Worm (Caenorhabditis elegans) whole organism, mixed stage, embryonic: ENCODE results near the gene rbc-1.

Experiments
- M03D4.4 ChIP-seq: sonication (generic microtip); optimal IDR thresholded peaks from 2 replicates; lab custom pipeline; 2017; ENCODE audit warnings: mild to moderate bottlenecking, missing genetic modification characterization, missing compliant biosample characterization
- bed-3 ChIP-seq: fragments of 200-800 bp; sonication (Bioruptor generic); optimal IDR thresholded peaks from 3 replicates; lab custom pipeline; 2018; ENCODE audit warnings: mild to moderate bottlenecking, missing genetic modification characterization, moderate library complexity, missing compliant biosample characterization
- blmp-1 ChIP-seq: fragments of 150-350 bp; optimal IDR thresholded peaks from 2 replicates; lab custom pipeline; 2014; ENCODE audit warnings: missing biosample characterization, missing genetic modification characterization
- ceh-43 ChIP-seq: fragments of 200-800 bp; sonication (Bioruptor generic); optimal IDR thresholded peaks from 2 replicates; lab custom pipeline; 2018; ENCODE audit warnings: mild to moderate bottlenecking, missing genetic modification characterization, moderate library complexity, missing compliant biosample characterization
- ceh-83 ChIP-seq: fragments of 200-800 bp; sonication (Bioruptor generic); optimal IDR thresholded peaks from 2 replicates; lab custom pipeline; 2018; ENCODE audit warnings: mild to moderate bottlenecking, missing genetic modification characterization, missing compliant biosample characterization
- cnd-1 ChIP-seq: fragments of 200-800 bp; sonication (Bioruptor generic); optimal IDR thresholded peaks from 2 replicates; lab custom pipeline; 2018; ENCODE audit warnings: mild to moderate bottlenecking, missing genetic modification characterization, missing compliant biosample characterization
- drap-1 ChIP-seq: fragments of 200-800 bp; sonication (Bioruptor generic); optimal IDR thresholded peaks from 3 replicates; lab custom pipeline; 2018; ENCODE audit warnings: mild to moderate bottlenecking, missing genetic modification characterization, missing compliant biosample characterization
- elt-1 ChIP-seq: sonication (generic microtip); optimal IDR thresholded peaks from 2 replicates; lab custom pipeline; 2017; ENCODE audit warnings: missing genetic modification characterization, mild to moderate bottlenecking, missing compliant biosample characterization, antibody characterized with exemption, moderate library complexity, borderline replicate concordance; ENCODE audit not compliant: insufficient read depth
- elt-3 ChIP-seq: fragments of 150-350 bp; optimal IDR thresholded peaks from 2 replicates; lab custom pipeline; 2014; ENCODE audit warnings: missing biosample characterization, missing genetic modification characterization
- flh-1 ChIP-seq: fragments of 200-800 bp; sonication (Bioruptor generic); optimal IDR thresholded peaks from 2 replicates; lab custom pipeline; 2018; ENCODE audit warnings: mild to moderate bottlenecking, missing genetic modification characterization, moderate library complexity, missing compliant biosample characterization
- ham-2 ChIP-seq: fragments of 200-800 bp; sonication (Bioruptor generic); optimal IDR thresholded peaks from 2 replicates; lab custom pipeline; 2018; ENCODE audit warnings: mild to moderate bottlenecking, missing genetic modification characterization, missing compliant biosample characterization
- hlh-1 ChIP-seq: fragments of 150-350 bp; optimal IDR thresholded peaks from 2 replicates; lab custom pipeline; 2014; ENCODE audit warnings: missing biosample characterization, missing genetic modification reagents, missing genetic modification characterization
- lin-13 ChIP-seq: fragments of 150-350 bp; optimal IDR thresholded peaks from 2 replicates; lab custom pipeline; 2014; ENCODE audit warnings: missing biosample characterization, missing genetic modification characterization
- lin-32 ChIP-seq: fragments of 200-800 bp; sonication (Bioruptor generic); optimal IDR thresholded peaks from 2 replicates; lab custom pipeline; 2018; ENCODE audit warnings: mild to moderate bottlenecking, missing genetic modification characterization, missing compliant biosample characterization
- lsy-2 ChIP-seq: fragments of 150-350 bp; optimal IDR thresholded peaks from 2 replicates; lab custom pipeline; 2014; ENCODE audit warnings: missing biosample characterization, missing genetic modification characterization
- mab-5 ChIP-seq: fragments of 150-350 bp; optimal IDR thresholded peaks from 2 replicates; lab custom pipeline; 2014; ENCODE audit warnings: missing biosample characterization, missing genetic modification characterization
- mep-1 ChIP-seq: fragments of 150-350 bp; optimal IDR thresholded peaks from 2 replicates; lab custom pipeline; 2017; ENCODE audit warnings: missing biosample characterization, missing genetic modification reagents, missing genetic modification characterization, inconsistent platforms
- mls-2 ChIP-seq: sonication (generic microtip); optimal IDR thresholded peaks from 2 replicates; lab custom pipeline; 2016; ENCODE audit warnings: mild to moderate bottlenecking, missing genetic modification characterization, moderate library complexity, missing compliant biosample characterization
- nhr-12 ChIP-seq: fragments of 150-350 bp; optimal IDR thresholded peaks from 2 replicates; lab custom pipeline; 2014; ENCODE audit warnings: missing biosample characterization, missing genetic modification characterization
- nhr-237 ChIP-seq: fragments of 150-350 bp; optimal IDR thresholded peaks from 2 replicates; lab custom pipeline; 2014; ENCODE audit warnings: missing biosample characterization, missing genetic modification characterization
- nhr-28 ChIP-seq: fragments of 150-350 bp; optimal IDR thresholded peaks from 2 replicates; lab custom pipeline; 2014; ENCODE audit warnings: missing biosample characterization, missing genetic modification characterization
- nhr-76 ChIP-seq: sonication (generic microtip); optimal IDR thresholded peaks from 2 replicates; lab custom pipeline; 2017; ENCODE audit warnings: missing biosample characterization, missing genetic modification characterization
- pha-4 ChIP-seq: fragments of 150-350 bp; optimal IDR thresholded peaks from 2 replicates; lab custom pipeline; 2018; ENCODE audit warnings: missing biosample characterization, missing genetic modification reagents, missing genetic modification characterization
- sem-2 ChIP-seq: fragments of 200-800 bp; sonication (Bioruptor generic); optimal IDR thresholded peaks from 2 replicates; lab custom pipeline; 2018; ENCODE audit warnings: mild to moderate bottlenecking, missing genetic modification characterization, missing compliant biosample characterization
- snpc-4 ChIP-seq: fragments of 150-350 bp; optimal IDR thresholded peaks from 2 replicates; lab custom pipeline; 2014; ENCODE audit warnings: missing biosample characterization, missing genetic modification characterization
- sptf-1 ChIP-seq: sonication (generic microtip); optimal IDR thresholded peaks from 2 replicates; lab custom pipeline; 2017; ENCODE audit warnings: mild to moderate bottlenecking, missing genetic modification characterization, moderate library complexity, missing compliant biosample characterization
- tbx-8 ChIP-seq: fragments of 200-800 bp; sonication (Bioruptor generic); optimal IDR thresholded peaks from 2 replicates; lab custom pipeline; 2018; ENCODE audit warnings: mild to moderate bottlenecking, missing genetic modification characterization, moderate library complexity, missing compliant biosample characterization
- unc-120 ChIP-seq: sonication (generic microtip); optimal IDR thresholded peaks from 2 replicates; lab custom pipeline; 2017; ENCODE audit warnings: missing genetic modification characterization, missing compliant biosample characterization; ENCODE audit not compliant: poor library complexity, severe bottlenecking
- unc-39 ChIP-seq: fragments of 150-350 bp; optimal IDR thresholded peaks from 2 replicates; lab custom pipeline; 2014; ENCODE audit warnings: missing biosample characterization, missing genetic modification characterization
- unc-62 ChIP-seq: fragments of 150-350 bp; optimal IDR thresholded peaks from 2 replicates; lab custom pipeline; 2014; ENCODE audit warnings: missing biosample characterization, missing genetic modification reagents, missing genetic modification characterization
- zip-8 ChIP-seq: fragments of 150-350 bp; optimal IDR thresholded peaks from 2 replicates; lab custom pipeline; 2014; ENCODE audit warnings: missing biosample characterization, missing genetic modification characterization

The rbc-1 gene

DNA sequence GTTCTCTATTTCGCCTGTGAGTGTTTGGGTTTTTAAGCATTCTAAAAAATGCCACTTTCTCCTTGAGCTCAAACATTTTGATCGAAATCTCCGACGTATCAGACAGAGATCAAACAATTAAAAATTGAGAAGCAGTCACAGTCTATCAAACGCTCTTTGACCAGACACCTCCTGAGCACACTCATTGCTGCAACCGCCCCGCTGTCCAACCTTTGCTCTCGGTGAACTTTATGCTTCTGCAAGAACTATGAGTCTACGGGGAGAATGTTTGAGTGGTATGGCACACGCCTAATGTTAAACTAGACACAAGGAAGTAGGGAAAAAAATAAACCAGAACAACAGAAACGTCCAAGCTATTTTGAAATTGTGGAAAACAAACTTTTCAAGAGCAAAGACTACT, 45.9 kb upstream of the rbc-1 start:
- no peak for TF ChIP-seq bed-3 (GFP tag; lab: Kevin White, UChicago)
- TF ChIP-seq M03D4.4 (tag; lab: Kevin White, UChicago) = no peak
- no peak for TF ChIP-seq lin-32
- no peak for TF ChIP-seq ceh-43 (GFP tag; lab: Kevin White, UChicago)
- TF ChIP-seq elt-1 (tag; lab: Kevin White, UChicago) = no peak
- TF ChIP-seq lin-13 (tag; lab: Kevin White, UChicago) = no peak
- TF ChIP-seq zip-8 (tag; lab: Kevin White, UChicago) = no peak
- no peak for TF ChIP-seq nhr-12
- TF ChIP-seq mls-2 (tag; lab: Kevin White, UChicago) = no peak
- TF ChIP-seq pha-4 (tag; lab: Kevin White, UChicago) = no peak
- no peak for TF ChIP-seq snpc-4 (tag; lab: Kevin White, UChicago)
- no peak for TF ChIP-seq mab-5
- no peak for TF ChIP-seq nhr-237 (tag; lab: Kevin White, UChicago)

DNA sequence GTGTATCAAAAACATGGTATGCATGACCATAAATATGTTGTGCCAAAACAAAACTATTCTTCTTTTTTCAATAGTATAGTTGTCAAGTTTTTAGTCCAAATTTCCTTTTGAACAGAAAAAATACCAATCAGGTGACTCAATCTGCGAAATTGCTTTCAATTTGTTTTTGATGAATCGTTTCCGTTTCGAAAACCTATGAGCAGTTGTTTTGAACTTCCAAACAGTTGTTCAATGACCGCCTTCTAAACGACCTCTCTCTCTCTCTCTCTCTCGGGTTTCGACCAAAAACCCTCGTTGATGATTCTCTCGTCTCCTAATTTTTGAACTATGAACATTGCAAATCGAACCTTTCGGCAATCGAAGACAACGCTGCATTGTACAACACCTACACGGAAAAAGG, 45.1 kb upstream of the rbc-1 start:
- TF ChIP-seq unc-120 (tag; lab: Kevin White, UChicago) = peak; percentile 24
- peak; percentile 95 for TF ChIP-seq hlh-1
- peak; percentile 45 for TF ChIP-seq unc-62 (GFP tag; lab: Kevin White, UChicago)
- no peak for TF ChIP-seq sptf-1
- TF ChIP-seq nhr-76 (tag; lab: Kevin White, UChicago) = no peak

DNA sequence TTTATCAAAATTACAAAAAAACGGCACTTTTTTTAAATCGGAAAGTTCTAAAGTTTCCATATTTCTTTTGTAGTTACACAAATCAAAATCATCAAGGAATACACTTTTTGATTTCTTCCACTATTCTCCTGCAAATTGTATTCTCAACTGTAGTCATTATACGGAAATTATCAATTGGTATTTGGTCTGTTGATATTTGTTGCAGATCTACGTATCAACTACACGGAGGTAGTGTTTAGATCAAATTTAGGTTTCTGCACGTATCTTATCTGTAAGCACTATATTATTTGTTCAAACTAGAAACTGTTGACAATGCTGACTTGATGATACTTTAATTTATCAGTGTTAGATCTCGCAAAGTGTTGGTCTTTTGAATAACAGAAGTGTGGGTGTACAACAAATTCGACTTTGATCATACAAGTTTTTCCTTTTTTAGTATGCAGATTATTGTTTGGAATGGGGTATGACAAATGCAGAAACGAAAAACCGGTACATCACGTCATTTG, 42.9 kb upstream of the rbc-1 start:
- TF ChIP-seq cnd-1 (tag; lab: Kevin White, UChicago) = no peak
- TF ChIP-seq lin-32 = no peak
- TF ChIP-seq sem-2 = no peak
- no peak for TF ChIP-seq elt-1 (tag; lab: Kevin White, UChicago)
- TF ChIP-seq bed-3 (GFP tag; lab: Kevin White, UChicago) = no peak
- no peak for TF ChIP-seq M03D4.4 (tag; lab: Kevin White, UChicago)
- TF ChIP-seq tbx-8 (GFP tag; lab: Kevin White, UChicago) = no peak
- TF ChIP-seq ceh-43 (GFP tag; lab: Kevin White, UChicago) = no peak
- TF ChIP-seq unc-39 (tag; lab: Kevin White, UChicago) = no peak
- TF ChIP-seq zip-8 (tag; lab: Kevin White, UChicago) = no peak
- no peak for TF ChIP-seq mls-2 (tag; lab: Kevin White, UChicago)
- no peak for TF ChIP-seq flh-1 (GFP tag; lab: Kevin White, UChicago)
- no peak for TF ChIP-seq nhr-12
- TF ChIP-seq drap-1 (GFP tag; lab: Kevin White, UChicago) = no peak
- no peak for TF ChIP-seq unc-62 (GFP tag; lab: Kevin White, UChicago)
- TF ChIP-seq hlh-1 = no peak
- no peak for TF ChIP-seq mep-1 (tag; lab: Kevin White, UChicago)
- no peak for TF ChIP-seq lin-13 (tag; lab: Kevin White, UChicago)
- TF ChIP-seq blmp-1 (tag; lab: Kevin White, UChicago) = no peak

DNA sequence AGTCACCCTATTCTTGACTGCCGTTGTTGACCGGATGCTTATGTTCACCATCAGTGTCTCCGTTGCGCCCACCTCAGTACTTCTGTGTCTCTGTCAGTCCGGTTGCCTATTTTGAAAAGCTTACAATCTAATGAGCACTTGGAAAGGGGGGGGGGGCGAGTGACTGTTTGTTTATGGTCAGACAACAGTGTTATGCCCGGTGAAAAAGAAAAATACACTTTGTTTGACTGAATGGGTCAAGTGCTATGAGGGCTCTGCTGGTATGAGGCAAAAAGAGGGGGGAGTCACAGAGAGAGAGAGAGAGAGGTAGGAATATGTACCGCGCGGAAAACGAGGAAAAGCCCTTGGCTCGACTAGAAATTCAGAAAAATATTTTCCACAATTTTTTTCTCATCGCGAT, 39.9 kb upstream of the rbc-1 start:
- TF ChIP-seq nhr-237 (tag; lab: Kevin White, UChicago) (peak; percentile 13), mls-2 (tag; lab: Kevin White, UChicago) (no peak), elt-3 (tag; lab: Kevin White, UChicago) (no peak), sptf-1 (peak; percentile 56), unc-62 (GFP tag; lab: Kevin White, UChicago) (no peak), flh-1 (GFP tag; lab: Kevin White, UChicago) (no peak), snpc-4 (tag; lab: Kevin White, UChicago) (no peak), unc-120 (tag; lab: Kevin White, UChicago) (no peak), cnd-1 (tag; lab: Kevin White, UChicago) (peak; percentile 13), mab-5 (no peak), lin-13 (tag; lab: Kevin White, UChicago) (no peak)
- TF ChIP-seq, all 35 proteins: peak for 3

DNA sequence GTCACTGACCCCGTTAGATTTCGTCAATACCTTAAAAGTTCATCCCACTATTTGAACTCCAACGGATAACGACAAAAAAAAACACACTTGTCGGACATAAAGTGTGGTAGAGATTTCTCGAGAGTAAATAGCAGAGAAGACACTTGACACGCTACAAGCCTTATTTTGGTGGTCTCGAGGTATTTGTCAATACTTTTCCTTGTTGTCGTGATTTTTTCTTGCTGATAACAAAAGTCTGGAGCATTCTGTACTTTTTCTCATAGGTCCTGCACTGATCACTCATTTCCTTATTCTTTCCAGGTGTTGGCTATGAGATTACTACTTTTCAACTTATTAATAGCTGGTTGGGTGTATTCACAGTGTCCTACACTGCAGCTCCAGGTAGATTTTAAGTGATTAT, 38.8 kb upstream of the rbc-1 start, which contains the start of gene lron-1:
TSS of gene lron-1 (plus strand) at position 301 of the 400 bp plus-strand sequence.
- no peak for TF ChIP-seq unc-120 (tag; lab: Kevin White, UChicago)
- no peak for TF ChIP-seq blmp-1 (tag; lab: Kevin White, UChicago)
- no peak for TF ChIP-seq lin-13 (tag; lab: Kevin White, UChicago)
- TF ChIP-seq tbx-8 (GFP tag; lab: Kevin White, UChicago) = no peak
- no peak for TF ChIP-seq flh-1 (GFP tag; lab: Kevin White, UChicago)
- TF ChIP-seq ham-2 (GFP tag; lab: Kevin White, UChicago) = no peak
- no peak for TF ChIP-seq mab-5
- TF ChIP-seq unc-62 (GFP tag; lab: Kevin White, UChicago) = no peak
- no peak for TF ChIP-seq ceh-83 (GFP tag; lab: Kevin White, UChicago)
- TF ChIP-seq nhr-12 = no peak
- TF ChIP-seq snpc-4 (tag; lab: Kevin White, UChicago) = no peak
- no peak for TF ChIP-seq mls-2 (tag; lab: Kevin White, UChicago)
- TF ChIP-seq mep-1 (tag; lab: Kevin White, UChicago) = no peak
- no peak for TF ChIP-seq unc-39 (tag; lab: Kevin White, UChicago)
- TF ChIP-seq bed-3 (GFP tag; lab: Kevin White, UChicago) = no peak
- TF ChIP-seq elt-1 (tag; lab: Kevin White, UChicago) = no peak
- no peak for TF ChIP-seq drap-1 (GFP tag; lab: Kevin White, UChicago)
- no peak for TF ChIP-seq nhr-28 (tag; lab: Kevin White, UChicago)
- TF ChIP-seq lsy-2 (tag; lab: Kevin White, UChicago) = no peak
- TF ChIP-seq M03D4.4 (tag; lab: Kevin White, UChicago) = no peak
- TF ChIP-seq, all 35 proteins: peak for 0
